Worm (Caenorhabditis elegans) whole organism, L1 larva: ENCODE measurements around the gene nhr-30.

Source experiments
- alr-1 ChIP-seq: fragments of 200-800 bp; sonication (Bioruptor generic); optimal IDR thresholded peaks from 2 replicates; lab custom pipeline; 2018; ENCODE audit warnings: borderline replicate concordance, mild to moderate bottlenecking, missing genetic modification characterization, missing compliant biosample characterization
- ceh-82 ChIP-seq, 3 experiments: fragments of 150-350 bp in 1 of 3; sonication (generic microtip) in 2 of 3; optimal IDR thresholded peaks; 2 replicates each; lab custom pipeline; 2014 to 2017; ENCODE audit warnings: missing biosample characterization in 3 of 3, missing genetic modification characterization in 3 of 3
- ces-1 ChIP-seq: fragments of 150-350 bp; optimal IDR thresholded peaks from 2 replicates; lab custom pipeline; 2014; ENCODE audit warnings: missing biosample characterization, missing genetic modification reagents, missing genetic modification characterization
- egl-27 ChIP-seq, 2 experiments: fragments of 150-350 bp in 1 of 2; sonication (generic microtip); optimal IDR thresholded peaks; 3 replicates each; lab custom pipeline; 2017 to 2018; ENCODE audit warnings: missing biosample characterization in 2 of 2, missing genetic modification characterization in 2 of 2, missing genetic modification reagents in 2 of 2
- fos-1 ChIP-seq: fragments of 150-350 bp; optimal IDR thresholded peaks from 2 replicates; lab custom pipeline; 2014; ENCODE audit warnings: missing biosample characterization, missing genetic modification characterization
- jun-1 ChIP-seq: fragments of 150-350 bp; optimal IDR thresholded peaks from 2 replicates; lab custom pipeline; 2014; ENCODE audit warnings: missing biosample characterization, missing genetic modification reagents, missing genetic modification characterization
- lin-15B ChIP-seq: fragments of 150-350 bp; sonication (generic microtip); optimal IDR thresholded peaks from 3 replicates; lab custom pipeline; 2014; ENCODE audit warnings: missing biosample characterization, missing genetic modification characterization
- mep-1 ChIP-seq: fragments of 150-350 bp; optimal IDR thresholded peaks from 2 replicates; lab custom pipeline; 2014; ENCODE audit warnings: missing biosample characterization, missing genetic modification characterization
- nhr-12 ChIP-seq: sonication (generic microtip); optimal IDR thresholded peaks from 2 replicates; lab custom pipeline; 2017; ENCODE audit warnings: missing biosample characterization, missing genetic modification characterization
- nhr-28 ChIP-seq: fragments of 150-350 bp; optimal IDR thresholded peaks from 2 replicates; lab custom pipeline; 2014; ENCODE audit warnings: missing biosample characterization, missing genetic modification characterization
- pqm-1 ChIP-seq: sonication (generic microtip); optimal IDR thresholded peaks from 3 replicates; lab custom pipeline; 2017; ENCODE audit warnings: missing biosample characterization, missing genetic modification characterization
- snpc-4 ChIP-seq: fragments of 150-350 bp; optimal IDR thresholded peaks from 2 replicates; lab custom pipeline; 2014; ENCODE audit warnings: missing biosample characterization, missing genetic modification characterization
- tbx-2 ChIP-seq: sonication (generic microtip); optimal IDR thresholded peaks from 2 replicates; lab custom pipeline; 2016; ENCODE audit warnings: missing genetic modification characterization, missing compliant biosample characterization
- zag-1 ChIP-seq: fragments of 150-350 bp; optimal IDR thresholded peaks from 2 replicates; lab custom pipeline; 2014; ENCODE audit warnings: missing biosample characterization, missing genetic modification characterization

ce11 chrV:9003291-9003690 lies 41.7 kb upstream of the nhr-30 start, which contains the start of gene srx-1:
- TF ChIP-seq snpc-4 (tag; lab: Kevin White, UChicago), result no peak
- no peak for TF ChIP-seq fos-1 (tag; lab: Kevin White, UChicago)
- no peak for TF ChIP-seq pqm-1 (tag; lab: Kevin White, UChicago)
- TF ChIP-seq zag-1 (tag; lab: Kevin White, UChicago), result no peak
- no peak for TF ChIP-seq alr-1 (tag; lab: Kevin White, UChicago)
- TF ChIP-seq jun-1 (tag; lab: Kevin White, UChicago), result no peak
- no peak for TF ChIP-seq ces-1 (GFP tag; lab: Kevin White, UChicago)
- no peak for TF ChIP-seq nhr-28 (tag; lab: Kevin White, UChicago)
- TF ChIP-seq tbx-2 (tag; lab: Kevin White, UChicago), result no peak
- no peak for TF ChIP-seq mep-1 (tag; lab: Kevin White, UChicago)
- no peak for TF ChIP-seq egl-27 (tag; optimal IDR thresholded peaks at IDR 0.05; lab: Kevin White, UChicago)
- no peak for TF ChIP-seq ceh-82 (tag; optimal IDR thresholded peaks at IDR 0.05; lab: Kevin White, UChicago)
- no peak for TF ChIP-seq nhr-12 (tag; lab: Kevin White, UChicago)
- no peak for TF ChIP-seq lin-15B
